Worm (Caenorhabditis elegans): ENCODE data around the gene C01G6.9.

The C01G6.9 gene

DNA sequence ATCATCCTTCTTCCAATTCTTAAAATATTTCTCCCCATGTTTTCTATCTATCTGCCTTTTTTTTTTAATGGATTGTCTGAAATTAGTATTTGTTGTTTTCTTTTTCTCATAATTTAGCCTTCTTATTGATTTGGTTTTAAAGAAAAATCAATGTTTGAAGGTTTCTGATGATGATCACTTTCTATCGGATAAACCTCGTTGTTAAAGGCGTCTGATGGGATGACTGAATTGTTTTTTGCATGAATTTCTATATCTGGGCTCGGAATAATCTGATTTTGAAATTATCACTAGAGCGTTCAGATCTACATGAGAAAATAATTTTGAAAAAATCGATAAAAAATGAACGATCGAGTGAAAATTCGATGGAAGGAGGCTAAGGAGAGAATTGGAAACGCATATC, 38.1 kb upstream of the C01G6.9 start, which contains the start of gene scp-1:
TSS of gene scp-1 (plus strand) at position 301 of the 400 bp plus-strand sequence.
- TF ChIP-seq lsy-2 (tag; optimal IDR thresholded peaks at IDR 0.05) (no peak), tbx-8 (GFP tag; optimal IDR thresholded peaks at IDR 0.05) (no peak), pha-4 (tag; optimal IDR thresholded peaks at IDR 0.05) (no peak), mab-5 (tag; optimal IDR thresholded peaks at IDR 0.05) (no peak), blmp-1 (tag; optimal IDR thresholded peaks at IDR 0.05) (no peak), cnd-1 (tag; optimal IDR thresholded peaks at IDR 0.05) (no peak), sptf-1 (tag; optimal IDR thresholded peaks at IDR 0.05) (no peak), elt-1 (tag; optimal IDR thresholded peaks at IDR 0.05; ENCODE audit: borderline replicate concordance, insufficient read depth) (no peak), bed-3 (GFP tag; optimal IDR thresholded peaks at IDR 0.05) (no peak), nhr-2 (tag; optimal IDR thresholded peaks at IDR 0.05) (no peak), flh-1 (GFP tag; optimal IDR thresholded peaks at IDR 0.05) (no peak), unc-120 (tag; optimal IDR thresholded peaks at IDR 0.05; ENCODE audit: poor library complexity, severe bottlenecking) (no peak), elt-3 (tag; optimal IDR thresholded peaks at IDR 0.05) (no peak), nhr-76 (tag; optimal IDR thresholded peaks at IDR 0.05) (no peak), nhr-12 (tag; optimal IDR thresholded peaks at IDR 0.05) (no peak)

ce11 chrII:9333034-9333433, 37.4 kb upstream of the C01G6.9 start:
- TF ChIP-seq mab-5 (tag; optimal IDR thresholded peaks at IDR 0.05): no peak
- TF ChIP-seq ceh-39 (tag; optimal IDR thresholded peaks at IDR 0.05): no peak
- no peak for TF ChIP-seq ceh-83 (GFP tag; optimal IDR thresholded peaks at IDR 0.05)
- TF ChIP-seq ceh-43 (GFP tag; optimal IDR thresholded peaks at IDR 0.05): no peak
- no peak for TF ChIP-seq lin-32 (GFP tag; optimal IDR thresholded peaks at IDR 0.05)
- TF ChIP-seq flh-1 (GFP tag; optimal IDR thresholded peaks at IDR 0.05): no peak

DNA sequence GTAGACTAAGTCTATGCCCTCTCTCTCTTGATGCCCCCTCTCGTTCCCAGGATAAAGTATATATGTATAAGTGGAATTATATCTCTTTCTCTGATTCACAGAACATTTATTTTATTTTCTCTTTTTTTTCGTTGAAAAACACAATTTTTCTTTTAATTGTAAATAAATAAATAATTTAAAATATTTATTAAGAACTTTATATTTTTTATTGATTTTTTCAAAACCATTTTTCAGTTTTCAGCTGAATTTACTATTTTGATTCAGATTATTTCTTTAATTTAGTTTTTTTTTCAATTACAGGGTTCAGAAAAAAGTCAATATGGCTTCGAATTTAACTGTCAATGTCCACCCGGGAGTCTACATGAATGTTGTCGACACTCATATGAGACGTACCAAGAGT, 35.7 kb upstream of the C01G6.9 start, which contains the start of gene eif-3.F:
TSS of gene eif-3.F (plus strand) at position 301 of the 400 bp plus-strand sequence.
- TF ChIP-seq ceh-83 (GFP tag; optimal IDR thresholded peaks at IDR 0.05): no peak
- TF ChIP-seq mab-5 (tag; optimal IDR thresholded peaks at IDR 0.05): no peak
- no peak for TF ChIP-seq ceh-39 (tag; optimal IDR thresholded peaks at IDR 0.05)
- no peak for TF ChIP-seq mep-1 (tag; optimal IDR thresholded peaks at IDR 0.05)
- TF ChIP-seq lin-32 (GFP tag; optimal IDR thresholded peaks at IDR 0.05): no peak
- TF ChIP-seq ham-2 (GFP tag; optimal IDR thresholded peaks at IDR 0.05): no peak
- no peak for TF ChIP-seq hlh-1 (tag; optimal IDR thresholded peaks at IDR 0.05)
- TF ChIP-seq unc-120 (tag; optimal IDR thresholded peaks at IDR 0.05; ENCODE audit: poor library complexity, severe bottlenecking): no peak
- TF ChIP-seq unc-62 (GFP tag; optimal IDR thresholded peaks at IDR 0.05): no peak
- TF ChIP-seq nhr-237 (tag; optimal IDR thresholded peaks at IDR 0.05): no peak
- no peak for TF ChIP-seq nhr-76 (tag; optimal IDR thresholded peaks at IDR 0.05)

- TF ChIP-seq sptf-1 (tag; optimal IDR thresholded peaks at IDR 0.05): no peak
These were observed 33.9 kb upstream of the C01G6.9 start, which contains the start of gene wbp-2 for ce11 chrII:9329474-9329873. wbp-2 (plus strand) TSS chrII:9329774.

- no peak for TF ChIP-seq mep-1 (tag; optimal IDR thresholded peaks at IDR 0.05)
- no peak for TF ChIP-seq lsy-2 (tag; optimal IDR thresholded peaks at IDR 0.05)
- no peak for TF ChIP-seq ceh-43 (GFP tag; optimal IDR thresholded peaks at IDR 0.05)
- TF ChIP-seq ztf-11 (tag; optimal IDR thresholded peaks at IDR 0.05): no peak
- no peak for TF ChIP-seq ham-2 (GFP tag; optimal IDR thresholded peaks at IDR 0.05)
These were observed 29.9 kb upstream of the C01G6.9 start for ce11 chrII:9325555-9325954.

DNA sequence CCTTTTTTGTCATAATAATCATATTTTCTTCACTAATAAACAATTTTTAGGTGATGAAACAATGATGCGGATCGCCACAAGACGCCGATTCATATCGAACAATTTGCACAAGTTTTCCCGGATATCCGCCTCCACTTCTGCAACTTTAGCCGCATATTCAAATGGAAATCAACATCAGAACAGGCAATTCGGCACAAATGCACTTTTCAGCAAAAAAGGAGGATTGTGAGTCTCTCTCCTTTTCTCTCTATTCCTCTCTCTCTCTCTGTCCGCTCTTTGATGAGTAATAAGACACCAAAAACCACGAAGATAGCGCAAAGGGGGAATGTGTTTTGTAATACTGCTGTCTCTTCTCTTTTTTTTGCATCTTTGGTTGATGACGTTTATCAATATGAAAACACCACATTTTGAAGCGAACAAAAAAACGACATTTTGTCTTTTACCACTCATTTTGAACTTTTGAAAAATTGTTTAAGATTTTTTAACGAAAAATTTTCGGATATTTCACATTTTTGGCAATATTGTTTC, 29.3 kb upstream of the C01G6.9 start, which contains the start of gene eat-3:
TSS of gene eat-3 (plus strand) at position 51 of the 528 bp plus-strand sequence.
- peak; percentile 19 for TF ChIP-seq unc-62 (GFP tag; optimal IDR thresholded peaks at IDR 0.05)
- TF ChIP-seq unc-120 (tag; optimal IDR thresholded peaks at IDR 0.05; ENCODE audit: poor library complexity, severe bottlenecking): peak; percentile 43
- TF ChIP-seq ces-1 (GFP tag; optimal IDR thresholded peaks at IDR 0.05): peak; percentile 12
- no peak for TF ChIP-seq elt-3 (tag; optimal IDR thresholded peaks at IDR 0.05)

- TF ChIP-seq nhr-237 (tag; optimal IDR thresholded peaks at IDR 0.05): no peak
- no peak for TF ChIP-seq ceh-43 (GFP tag; optimal IDR thresholded peaks at IDR 0.05)
- TF ChIP-seq unc-39 (tag; optimal IDR thresholded peaks at IDR 0.05): no peak
- no peak for TF ChIP-seq unc-120 (tag; optimal IDR thresholded peaks at IDR 0.05; ENCODE audit: poor library complexity, severe bottlenecking)
- no peak for TF ChIP-seq mls-2 (tag; optimal IDR thresholded peaks at IDR 0.05)
- TF ChIP-seq ceh-39 (tag; optimal IDR thresholded peaks at IDR 0.05): no peak
- no peak for TF ChIP-seq ham-2 (GFP tag; optimal IDR thresholded peaks at IDR 0.05)
- TF ChIP-seq ces-1 (GFP tag; optimal IDR thresholded peaks at IDR 0.05): no peak
- no peak for TF ChIP-seq flh-1 (GFP tag; optimal IDR thresholded peaks at IDR 0.05)
- no peak for TF ChIP-seq M03D4.4 (tag; optimal IDR thresholded peaks at IDR 0.05)
- no peak for TF ChIP-seq lin-32 (GFP tag; optimal IDR thresholded peaks at IDR 0.05)
- TF ChIP-seq bed-3 (GFP tag; optimal IDR thresholded peaks at IDR 0.05): no peak
- no peak for TF ChIP-seq ztf-11 (tag; optimal IDR thresholded peaks at IDR 0.05)
- TF ChIP-seq elt-3 (tag; optimal IDR thresholded peaks at IDR 0.05): no peak
- no peak for TF ChIP-seq nhr-12 (tag; optimal IDR thresholded peaks at IDR 0.05)
- no peak for TF ChIP-seq mab-5 (tag; optimal IDR thresholded peaks at IDR 0.05)
- TF ChIP-seq lsy-2 (tag; optimal IDR thresholded peaks at IDR 0.05): no peak
These were observed 28.0 kb upstream of the C01G6.9 start, which contains the start of gene egli-1 for ce11 chrII:9323660-9324059. egli-1 (plus strand) TSS chrII:9323960.

All from whole organism, mixed stage, embryonic.